Fruit fly (Drosophila melanogaster) whole organism, embryonic: Measurements from ENCODE around the gene CG31952.
A peak's percentile ranks its signal among the peaks of the same experiment; 100 is the strongest.

Source experiments
- Atf3 ChIP-seq: fragments of 200-800 bp; sonication (Bioruptor generic); optimal IDR thresholded peaks from 3 replicates; lab custom pipeline; 2016; ENCODE audit warnings: missing biosample characterization, missing genetic modification characterization
- CG13296 ChIP-seq: fragments of 200-800 bp; sonication (Bioruptor generic); optimal IDR thresholded peaks from 3 replicates; lab custom pipeline; 2018; ENCODE audit warnings: missing biosample characterization, mild to moderate bottlenecking, missing genetic modification characterization
- CG13775 ChIP-seq: fragments of 200-800 bp; sonication (Bioruptor generic); optimal IDR thresholded peaks from 3 replicates; lab custom pipeline; 2017; ENCODE audit warnings: missing biosample characterization, mild to moderate bottlenecking, missing genetic modification characterization
- CG14050 ChIP-seq: fragments of 200-800 bp; sonication (Bioruptor generic); IDR thresholded peaks from 3 replicates; pipeline ENCODE4 v1.3.6; 2022; ENCODE audit warnings: missing biosample characterization, missing genetic modification characterization
- CG14710 ChIP-seq: fragments of 200-800 bp; sonication (Bioruptor generic); optimal IDR thresholded peaks from 3 replicates; lab custom pipeline; 2019; ENCODE audit warnings: missing biosample characterization, mild to moderate bottlenecking, missing genetic modification characterization, moderate library complexity
- CG15073 ChIP-seq: fragments of 200-800 bp; sonication (Bioruptor generic); optimal IDR thresholded peaks from 2 replicates; lab custom pipeline; 2016; ENCODE audit warnings: missing biosample characterization, missing genetic modification characterization
- CG16779 ChIP-seq: fragments of 200-800 bp; sonication (Bioruptor generic); IDR thresholded peaks from 2 replicates; pipeline ENCODE4 v1.3.6; 2022; ENCODE audit warnings: missing biosample characterization, missing genetic modification characterization
- CG2199 ChIP-seq: fragments of 200-800 bp; sonication (Bioruptor generic); IDR thresholded peaks from 3 replicates; pipeline ENCODE4 v1.3.6; 2022; ENCODE audit warnings: missing biosample characterization, missing genetic modification characterization
- CG30431 ChIP-seq: fragments of 200-800 bp; sonication (Bioruptor generic); optimal IDR thresholded peaks from 2 replicates; lab custom pipeline; 2017; ENCODE audit warnings: missing biosample characterization, missing genetic modification characterization
- CG31224 ChIP-seq: fragments of 200-800 bp; sonication (Bioruptor generic); IDR thresholded peaks from 2 replicates; pipeline ENCODE4 v1.3.6; 2022; ENCODE audit warnings: missing biosample characterization, missing genetic modification characterization
- CG31365 ChIP-seq: fragments of 200-800 bp; sonication (Bioruptor generic); optimal IDR thresholded peaks from 2 replicates; lab custom pipeline; 2018; ENCODE audit warnings: missing biosample characterization, mild to moderate bottlenecking, missing genetic modification characterization
- CG31388 ChIP-seq: fragments of 200-800 bp; sonication (Bioruptor generic); optimal IDR thresholded peaks from 2 replicates; lab custom pipeline; 2016; ENCODE audit warnings: missing biosample characterization, missing genetic modification characterization
- CG32772 ChIP-seq: fragments of 200-800 bp; sonication (Bioruptor generic); IDR thresholded peaks from 2 replicates; pipeline ENCODE4 v1.3.6; 2022; ENCODE audit warnings: missing biosample characterization, missing genetic modification characterization
- CG4360 ChIP-seq: fragments of 200-800 bp; sonication (Bioruptor generic); IDR thresholded peaks from 2 replicates; pipeline ENCODE4 v1.3.6; 2022; ENCODE audit warnings: missing biosample characterization, missing genetic modification characterization
- CG6175 ChIP-seq: fragments of 200-800 bp; sonication (Bioruptor generic); IDR thresholded peaks from 3 replicates; pipeline ENCODE4 v1.3.6; 2022; ENCODE audit warnings: missing biosample characterization, missing genetic modification characterization
- CG6254 ChIP-seq: fragments of 200-800 bp; sonication (Bioruptor generic); optimal IDR thresholded peaks from 3 replicates; lab custom pipeline; 2017; ENCODE audit warnings: mild to moderate bottlenecking, missing biosample characterization, missing genetic modification reagents, missing genetic modification characterization
- CG6813 ChIP-seq: fragments of 200-800 bp; sonication (Bioruptor generic); optimal IDR thresholded peaks from 2 replicates; lab custom pipeline; 2017; ENCODE audit warnings: missing biosample characterization, missing genetic modification characterization, mild to moderate bottlenecking, moderate library complexity, missing genetic modification reagents
- CG6854 ChIP-seq: fragments of 200-800 bp; sonication (Bioruptor generic); optimal IDR thresholded peaks from 3 replicates; lab custom pipeline; 2017; ENCODE audit warnings: missing biosample characterization, mild to moderate bottlenecking, missing genetic modification characterization
- CG7556 ChIP-seq: fragments of 200-800 bp; sonication (Bioruptor generic); optimal IDR thresholded peaks from 2 replicates; lab custom pipeline; 2017; ENCODE audit warnings: missing biosample characterization, mild to moderate bottlenecking, missing genetic modification characterization
- CG9609 ChIP-seq: fragments of 200-800 bp; sonication (Bioruptor generic); optimal IDR thresholded peaks from 3 replicates; lab custom pipeline; 2016; ENCODE audit warnings: missing biosample characterization, missing genetic modification characterization
- CG9876 ChIP-seq: fragments of 200-800 bp; sonication (Bioruptor generic); optimal IDR thresholded peaks from 2 replicates; lab custom pipeline; 2016; ENCODE audit warnings: missing biosample characterization, missing genetic modification characterization
- Dll ChIP-seq: fragments of 200-800 bp; sonication (Bioruptor generic); IDR thresholded peaks from 4 replicates; pipeline ENCODE4 v1.3.6; 2022; ENCODE audit warnings: missing biosample characterization, missing genetic modification characterization; ENCODE audit not compliant: partially characterized antibody
- E2f1 ChIP-seq: fragments of 200-800 bp; sonication (Bioruptor generic); IDR thresholded peaks from 2 replicates; pipeline ENCODE4 v1.3.6; 2022; ENCODE audit warnings: missing biosample characterization, missing genetic modification characterization
- E2f2 ChIP-seq: fragments of 200-800 bp; sonication (Bioruptor generic); IDR thresholded peaks from 2 replicates; pipeline ENCODE4 v1.3.6; 2022; ENCODE audit warnings: missing biosample characterization, missing genetic modification characterization
- Elba2 ChIP-seq: fragments of 200-800 bp; sonication (Bioruptor generic); optimal IDR thresholded peaks from 3 replicates; lab custom pipeline; 2016; ENCODE audit warnings: missing biosample characterization, missing genetic modification characterization
- Ets97D ChIP-seq: fragments of 200-800 bp; sonication (Bioruptor generic); optimal IDR thresholded peaks from 3 replicates; lab custom pipeline; 2016; ENCODE audit warnings: missing biosample characterization, missing genetic modification characterization
- HmgZ ChIP-seq: fragments of 200-800 bp; sonication (Bioruptor generic); optimal IDR thresholded peaks from 2 replicates; lab custom pipeline; 2018; ENCODE audit warnings: missing biosample characterization, mild to moderate bottlenecking, missing genetic modification characterization
- Hsf ChIP-seq: fragments of 200-800 bp; sonication (Bioruptor generic); optimal IDR thresholded peaks from 3 replicates; lab custom pipeline; 2016; ENCODE audit warnings: missing biosample characterization, missing genetic modification characterization
- Med ChIP-seq: fragments of 200-800 bp; sonication (Bioruptor generic); peaks from one replicate; lab custom pipeline; 2016; ENCODE audit warnings: missing biosample characterization, missing genetic modification characterization, mild to moderate bottlenecking, inconsistent platforms, moderate library complexity
- Sox102F ChIP-seq: fragments of 200-800 bp; sonication (Bioruptor generic); optimal IDR thresholded peaks from 2 replicates; lab custom pipeline; 2018; ENCODE audit warnings: missing biosample characterization, mild to moderate bottlenecking, missing genetic modification characterization, moderate library complexity
- TFAM ChIP-seq: fragments of 200-800 bp; sonication (Bioruptor generic); optimal IDR thresholded peaks from 2 replicates; lab custom pipeline; 2017; ENCODE audit warnings: missing biosample characterization, missing genetic modification characterization, inconsistent platforms
- Trl ChIP-seq, 3 experiments: fragments of >200 bp in 2 of 3; fragments of 200-800 bp in 1 of 3; sonication (Bioruptor generic) in 1 of 3; optimal IDR thresholded peaks; 2 replicates in 1 of 3; 3 replicates in 2 of 3; lab custom pipeline; 2016 to 2017; ENCODE audit warnings: missing biosample characterization in 1 of 3, missing genetic modification characterization in 1 of 3
- ac ChIP-seq: fragments of 200-800 bp; sonication (Bioruptor generic); optimal IDR thresholded peaks from 3 replicates; lab custom pipeline; 2017; ENCODE audit warnings: missing biosample characterization, mild to moderate bottlenecking, missing genetic modification characterization
- ase ChIP-seq: fragments of 200-800 bp; sonication (Bioruptor generic); IDR thresholded peaks from 3 replicates; pipeline ENCODE4 v1.3.6; 2022; ENCODE audit warnings: missing biosample characterization, missing genetic modification characterization
- bbx ChIP-seq: fragments of 200-800 bp; sonication (Bioruptor generic); IDR thresholded peaks from 2 replicates; pipeline ENCODE4 v1.3.6; 2022; ENCODE audit warnings: missing biosample characterization, missing genetic modification characterization; ENCODE audit not compliant: partially characterized antibody
- ci ChIP-seq: fragments of 200-800 bp; sonication (Bioruptor generic); IDR thresholded peaks from 3 replicates; pipeline ENCODE4 v1.3.6; 2022; ENCODE audit warnings: missing biosample characterization, missing genetic modification characterization
- crol ChIP-seq: fragments of 200-800 bp; sonication (Bioruptor generic); IDR thresholded peaks from 2 replicates; pipeline ENCODE4 v1.3.6; 2022; ENCODE audit warnings: missing biosample characterization, missing genetic modification characterization
- gcm ChIP-seq: fragments of 200-800 bp; sonication (Bioruptor generic); optimal IDR thresholded peaks from 2 replicates; lab custom pipeline; 2019; ENCODE audit warnings: missing biosample characterization, mild to moderate bottlenecking, missing genetic modification characterization, moderate library complexity
- gem ChIP-seq: fragments of 200-800 bp; sonication (Bioruptor generic); optimal IDR thresholded peaks from 2 replicates; lab custom pipeline; 2019; ENCODE audit warnings: missing biosample characterization, mild to moderate bottlenecking, missing genetic modification characterization, moderate library complexity
- lab ChIP-seq: fragments of 200-800 bp; sonication (Bioruptor generic); optimal IDR thresholded peaks from 3 replicates; lab custom pipeline; 2017; ENCODE audit warnings: missing biosample characterization, missing genetic modification characterization, mild to moderate bottlenecking, moderate library complexity, missing genetic modification reagents
- nmo ChIP-seq: fragments of 200-800 bp; sonication (Bioruptor generic); optimal IDR thresholded peaks from 2 replicates; lab custom pipeline; 2018; ENCODE audit warnings: missing biosample characterization, mild to moderate bottlenecking, missing genetic modification characterization, moderate library complexity
- org-1 ChIP-seq: fragments of 200-800 bp; sonication (Bioruptor generic); optimal IDR thresholded peaks from 2 replicates; lab custom pipeline; 2017; ENCODE audit warnings: missing biosample characterization, missing genetic modification characterization
- phol ChIP-seq: fragments of 200-800 bp; sonication (Bioruptor generic); optimal IDR thresholded peaks from 3 replicates; lab custom pipeline; 2018; ENCODE audit warnings: missing biosample characterization, mild to moderate bottlenecking, missing genetic modification characterization, moderate library complexity
- pnt ChIP-seq: fragments of 200-800 bp; sonication (Bioruptor generic); optimal IDR thresholded peaks from 3 replicates; lab custom pipeline; 2016; ENCODE audit warnings: missing biosample characterization, missing genetic modification characterization
- run ChIP-seq: fragments of 200-800 bp; sonication (Bioruptor generic); optimal IDR thresholded peaks from 3 replicates; lab custom pipeline; 2018; ENCODE audit warnings: missing biosample characterization, mild to moderate bottlenecking, missing genetic modification characterization
- sima ChIP-seq: fragments of 200-800 bp; sonication (Bioruptor generic); optimal IDR thresholded peaks from 2 replicates; lab custom pipeline; 2016; ENCODE audit warnings: missing biosample characterization, missing genetic modification characterization
- so ChIP-seq: fragments of 200-800 bp; sonication (Bioruptor generic); IDR thresholded peaks from 3 replicates; pipeline ENCODE4 v1.3.6; 2022; ENCODE audit warnings: missing biosample characterization, missing genetic modification characterization
- tap ChIP-seq: fragments of 200-800 bp; optimal IDR thresholded peaks from 3 replicates; lab custom pipeline; 2019; ENCODE audit warnings: missing biosample characterization, mild to moderate bottlenecking, missing genetic modification characterization, moderate library complexity
- toy ChIP-seq: fragments of 200-800 bp; sonication (Bioruptor generic); IDR thresholded peaks from 2 replicates; pipeline ENCODE4 v1.3.6; 2022; ENCODE audit warnings: missing biosample characterization, missing genetic modification characterization
- tx ChIP-seq: fragments of 200-800 bp; sonication (Bioruptor generic); optimal IDR thresholded peaks from 2 replicates; lab custom pipeline; 2016; ENCODE audit warnings: missing biosample characterization, missing genetic modification characterization
- vnd ChIP-seq: fragments of 200-800 bp; sonication (Bioruptor generic); IDR thresholded peaks from 3 replicates; pipeline ENCODE4 v1.3.6; 2022; ENCODE audit warnings: missing biosample characterization, missing genetic modification characterization; ENCODE audit not compliant: partially characterized antibody

The CG31952 gene

DNA sequence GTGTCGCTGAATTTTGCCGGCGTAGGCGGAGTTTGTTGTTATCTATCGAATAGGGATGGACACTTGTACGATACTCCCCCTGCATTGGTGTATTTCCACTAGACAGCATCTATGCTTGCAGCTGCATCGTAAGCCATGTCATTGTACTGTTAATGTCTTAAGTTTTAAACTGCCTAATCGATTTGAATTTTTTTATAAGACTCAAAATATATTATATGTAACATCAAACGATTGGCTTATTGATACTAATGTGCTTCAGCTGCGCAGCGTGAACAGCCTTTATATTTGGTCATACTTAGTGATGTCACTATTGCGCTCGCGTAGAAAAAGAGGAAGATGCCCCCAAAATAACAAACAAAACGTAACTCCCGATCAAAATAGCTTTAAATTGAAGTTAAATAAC is 39.8 kb upstream of the CG31952 start, which contains the start of the genes CG9662 and Ptpa:
TSS of gene CG9662 (minus strand) at position 54 of the 403 bp plus-strand sequence.
TSS of gene Ptpa (plus strand) at position 319 of the 403 bp plus-strand sequence.
- TF ChIP-seq CG2199 (GFP tag; lab: Robert Waterston, UW) (no peak), run (tag; lab: Kevin White, UChicago) (no peak), crol (no peak), toy (no peak), nmo (GFP tag; lab: Kevin White, UChicago) (peak; percentile 93), CG32772 (peak; percentile 76), Atf3 (GFP tag; lab: Kevin White, UChicago) (peak; percentile 79), Sox102F (peak; percentile 78), E2f1 (peak; percentile 55), sima (GFP tag; lab: Kevin White, UChicago) (no peak), CG6175 (GFP tag; lab: Robert Waterston, UW) (peak; percentile 57; the same call in 1 of the 3 replicates), CG16779 (GFP tag; lab: Robert Waterston, UW) (no peak), vnd (peak; percentile 95), CG7556 (GFP tag; lab: Kevin White, UChicago) (peak; percentile 43), CG14710 (tag; lab: Kevin White, UChicago) (peak; percentile 90), so (peak; percentile 33; the same call in 1 of the 3 replicates), gem (peak; percentile 90), CG30431 (GFP tag; lab: Kevin White, UChicago) (peak; percentile 74), lab (GFP tag; lab: Kevin White, UChicago) (peak; percentile 69), phol (tag; lab: Kevin White, UChicago) (peak; percentile 91), ase (GFP tag; lab: Robert Waterston, UW) (peak; percentile 52; the same call in 1 of the 3 replicates), E2f2 (GFP tag; lab: Robert Waterston, UW) (peak; percentile 67), pnt (peak; percentile 93), Med (GFP tag; lab: Kevin White, UChicago) (peak; percentile 98), bbx (GFP tag; lab: Robert Waterston, UW) (peak; percentile 84), Ets97D (GFP tag; lab: Kevin White, UChicago) (peak; percentile 80), Trl (optimal IDR thresholded peaks at IDR 0.05; lab: Kevin White, UChicago) (no peak), Trl (GFP tag; optimal IDR thresholded peaks at IDR 0.05; lab: Kevin White, UChicago) (peak; percentile 87), CG6854 (GFP tag; lab: Kevin White, UChicago) (no peak), CG13296 (GFP tag; lab: Kevin White, UChicago) (peak; percentile 23), CG9609 (GFP tag; lab: Kevin White, UChicago) (peak; percentile 73), HmgZ (tag; lab: Kevin White, UChicago) (peak; percentile 80), ci (GFP tag; lab: Robert Waterston, UW) (peak; percentile 66; the same call in 2 of the 3 replicates), org-1 (GFP tag; lab: Kevin White, UChicago) (peak; percentile 8), ac (no peak), CG15073 (GFP tag; lab: Kevin White, UChicago) (peak; percentile 2), tx (peak; percentile 86), CG31388 (GFP tag; lab: Kevin White, UChicago) (peak; percentile 41), Hsf (GFP tag; lab: Kevin White, UChicago) (peak; percentile 91), CG4360 (GFP tag; lab: Robert Waterston, UW) (peak; percentile 66), CG6813 (GFP tag; lab: Kevin White, UChicago) (no peak), CG13775 (GFP tag; lab: Kevin White, UChicago) (peak; percentile 87), CG6254 (GFP tag; lab: Kevin White, UChicago) (no peak), CG31224 (GFP tag; lab: Robert Waterston, UW) (peak; percentile 73), CG31365 (tag; lab: Kevin White, UChicago) (no peak), gcm (GFP tag; lab: Kevin White, UChicago) (no peak), Dll (peak; percentile 94), Elba2 (peak; percentile 60), CG14050 (GFP tag; lab: Robert Waterston, UW) (no peak; the same call in 2 of the 3 replicates), CG9876 (peak; percentile 76), tap (tag; lab: Kevin White, UChicago) (peak; percentile 16), TFAM (GFP tag; lab: Kevin White, UChicago) (no peak)
